Worm (Caenorhabditis elegans) whole organism, late embryonic: ENCODE results near the gene srh-24.

Experiments
- ama-1 ChIP-seq: fragments of 150-350 bp; optimal IDR thresholded peaks from 2 replicates; lab custom pipeline; 2014
- ceh-24 ChIP-seq: sonication (generic microtip); optimal IDR thresholded peaks from 2 replicates; lab custom pipeline; 2016; ENCODE audit warnings: mild to moderate bottlenecking, missing genetic modification characterization, missing compliant biosample characterization
- ceh-31 ChIP-seq: sonication (generic microtip); optimal IDR thresholded peaks from 2 replicates; lab custom pipeline; 2016; ENCODE audit warnings: missing genetic modification characterization, missing compliant biosample characterization
- fkh-10 ChIP-seq: fragments of 150-350 bp; optimal IDR thresholded peaks from 2 replicates; lab custom pipeline; 2014; ENCODE audit warnings: missing biosample characterization, missing genetic modification reagents, missing genetic modification characterization
- gmeb-2 ChIP-seq: sonication (generic microtip); optimal IDR thresholded peaks from 2 replicates; lab custom pipeline; 2016; ENCODE audit warnings: missing genetic modification characterization, inconsistent platforms, missing compliant biosample characterization
- lim-6 ChIP-seq: sonication (generic microtip); optimal IDR thresholded peaks from 2 replicates; lab custom pipeline; 2016; ENCODE audit warnings: missing genetic modification characterization, missing compliant biosample characterization
- nfya-1 ChIP-seq: sonication (generic microtip); optimal IDR thresholded peaks from 2 replicates; lab custom pipeline; 2017; ENCODE audit warnings: missing genetic modification characterization, mild to moderate bottlenecking, missing compliant biosample characterization, antibody characterized with exemption, moderate library complexity
- pha-4 ChIP-seq: fragments of 150-350 bp; optimal IDR thresholded peaks from 2 replicates; lab custom pipeline; 2018; ENCODE audit warnings: missing biosample characterization, missing genetic modification reagents, missing genetic modification characterization
- unc-55 ChIP-seq: sonication (generic microtip); optimal IDR thresholded peaks from 2 replicates; lab custom pipeline; 2017; ENCODE audit warnings: missing biosample characterization, missing genetic modification reagents, missing genetic modification characterization
- zip-5 ChIP-seq: sonication (generic microtip); optimal IDR thresholded peaks from 2 replicates; lab custom pipeline; 2016; ENCODE audit warnings: missing genetic modification characterization, missing compliant biosample characterization
- ztf-16 ChIP-seq: sonication (generic microtip); optimal IDR thresholded peaks from 2 replicates; lab custom pipeline; 2017; ENCODE audit warnings: missing genetic modification characterization, missing compliant biosample characterization

ce11 chrV:13908916-13909176 lies 52.0 kb downstream of the srh-24 start, which contains the start of gene C06B3.6:
- no peak for TF ChIP-seq ceh-24 (tag; lab: Kevin White, UChicago)
- TF ChIP-seq nfya-1 (tag; lab: Kevin White, UChicago), result no peak
- no peak for TF ChIP-seq fkh-10 (GFP tag; lab: Kevin White, UChicago)
- TF ChIP-seq pha-4 (tag; lab: Kevin White, UChicago), result no peak
- no peak for TF ChIP-seq ztf-16
- TF ChIP-seq unc-55, result no peak
- TF ChIP-seq zip-5 (tag; lab: Kevin White, UChicago), result no peak
- TF ChIP-seq ama-1 (lab: Kevin White, UChicago), result no peak
- no peak for TF ChIP-seq lim-6 (tag; lab: Kevin White, UChicago)
- TF ChIP-seq gmeb-2 (tag; lab: Kevin White, UChicago), result no peak
- no peak for TF ChIP-seq ceh-31 (tag; lab: Kevin White, UChicago)
